Worm (Caenorhabditis elegans): ENCODE results near the gene fbxc-26.
A peak's percentile ranks its signal among the peaks of the same experiment; 100 is the strongest.
"Not testable (repeated sequence)": the region's sequence is repeated elsewhere in the genome, so short reads cannot be mapped to it uniquely, and the experiment has no call there.

fbxc-26 gene

ce11 chrII:1660888-1661287, 33.5 kb downstream of the fbxc-26 start, which contains the start of gene ZC204.13:
TSS of gene ZC204.13 (minus strand) at chrII:1660988.
- not testable (repeated sequence) for TF ChIP-seq nhr-67, lin-15B, mml-1 (tag; optimal IDR thresholded peaks at IDR 0.05)

ce11 chrII:1659729-1660128, 34.7 kb downstream of the fbxc-26 start:
- peak; percentile 84 for TF ChIP-seq elt-2 (tag; optimal IDR thresholded peaks at IDR 0.05)
- peak; percentile 31 for TF ChIP-seq pqm-1 (tag; optimal IDR thresholded peaks at IDR 0.05)

- TF ChIP-seq R02D3.7 (tag; optimal IDR thresholded peaks at IDR 0.05) (no peak), ama-1 (optimal IDR thresholded peaks at IDR 0.05) (no peak), ZK546.5 (tag; optimal IDR thresholded peaks at IDR 0.05) (no peak)
These were observed 37.2 kb downstream of the fbxc-26 start, which contains the start of gene ZC204.12 for ce11 chrII:1657202-1657601. TSS of gene ZC204.12 (minus strand) at chrII:1657302.

- TF ChIP-seq fkh-10 (GFP tag; optimal IDR thresholded peaks at IDR 0.05) (no peak), nfya-1 (tag; optimal IDR thresholded peaks at IDR 0.05; ENCODE audit: insufficient read depth) (no peak), mml-1 (tag; optimal IDR thresholded peaks at IDR 0.05) (no peak), ztf-11 (tag; optimal IDR thresholded peaks at IDR 0.05) (no peak), fos-1 (tag; optimal IDR thresholded peaks at IDR 0.05) (no peak), lin-39 (tag; optimal IDR thresholded peaks at IDR 0.05) (no peak), zag-1 (tag; optimal IDR thresholded peaks at IDR 0.05) (no peak), unc-39 (tag; optimal IDR thresholded peaks at IDR 0.05) (no peak)
These were observed 39.5 kb downstream of the fbxc-26 start, which contains the start of gene btb-12 for ce11 chrII:1654917-1655316. TSS of gene btb-12 (plus strand) at chrII:1655217.

DNA sequence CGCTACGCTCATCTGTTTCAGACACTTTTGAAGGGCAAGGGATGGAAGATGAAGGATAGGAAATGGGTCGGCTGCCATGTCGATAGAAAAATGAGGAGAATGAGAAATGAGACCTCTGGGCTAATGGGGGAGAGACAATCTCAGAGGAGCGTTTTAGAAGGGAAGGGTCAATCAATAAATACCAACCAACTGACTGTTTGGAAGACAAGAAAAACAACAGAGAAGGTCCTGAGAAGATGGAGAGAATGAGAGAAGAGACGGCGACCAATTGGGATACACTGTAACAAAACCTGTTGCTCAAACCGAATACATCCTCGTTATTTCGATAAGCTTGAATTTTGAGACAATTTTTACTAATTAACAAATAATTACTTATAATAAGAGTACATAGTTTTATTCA, 41.0 kb downstream of the fbxc-26 start, which contains the start of gene fbxb-15:
Gene fbxb-15 (minus strand): TSS at position 101 of the 400 bp plus-strand sequence.
- TF ChIP-seq nhr-23 (tag; optimal IDR thresholded peaks at IDR 0.05) (no peak), nhr-77 (tag; optimal IDR thresholded peaks at IDR 0.05) (no peak), skn-1 (tag; optimal IDR thresholded peaks at IDR 0.05) (no peak), hmg-11 (tag; optimal IDR thresholded peaks at IDR 0.05) (no peak), nhr-43 (tag; optimal IDR thresholded peaks at IDR 0.05; ENCODE audit: poor library complexity, severe bottlenecking) (no peak), tbx-2 (tag; optimal IDR thresholded peaks at IDR 0.05) (no peak), ama-1 (optimal IDR thresholded peaks at IDR 0.05) (no peak), snpc-4 (tag; optimal IDR thresholded peaks at IDR 0.05) (no peak), egl-5 (tag; optimal IDR thresholded peaks at IDR 0.05) (no peak), pha-4 (tag; optimal IDR thresholded peaks at IDR 0.05) (no peak), ceh-9 (tag; optimal IDR thresholded peaks at IDR 0.05) (no peak), elt-3 (tag; optimal IDR thresholded peaks at IDR 0.05) (no peak), nhr-76 (tag; optimal IDR thresholded peaks at IDR 0.05) (no peak), nhr-67 (tag; optimal IDR thresholded peaks at IDR 0.05) (no peak), zag-1 (tag; optimal IDR thresholded peaks at IDR 0.05) (no peak), elt-1 (tag; optimal IDR thresholded peaks at IDR 0.05) (no peak)

DNA sequence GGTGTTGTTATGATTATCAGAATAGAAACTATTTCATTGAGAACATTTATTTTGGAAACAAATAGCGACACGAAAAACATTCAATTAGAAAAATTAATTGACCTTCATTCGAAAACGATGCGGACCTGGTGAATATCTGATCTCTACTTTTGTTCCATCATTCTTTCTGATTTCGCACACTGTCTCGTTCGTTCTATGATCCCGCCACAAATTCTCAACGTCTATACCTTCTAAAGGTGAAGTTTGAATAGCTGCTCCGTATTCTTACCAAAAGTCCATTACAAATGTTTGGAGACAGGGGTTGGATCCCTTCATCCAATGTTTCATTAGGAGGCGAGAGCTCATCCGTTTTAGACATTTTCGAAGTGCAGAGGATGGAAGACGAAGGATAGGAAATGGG, 42.6 kb downstream of the fbxc-26 start, which contains the start of gene fbxb-16:
Gene fbxb-16 (minus strand): TSS at position 101 of the 400 bp plus-strand sequence.
- TF ChIP-seq lsy-12 (tag; optimal IDR thresholded peaks at IDR 0.05) (no peak), fkh-10 (GFP tag; optimal IDR thresholded peaks at IDR 0.05) (peak; percentile 15), ceh-82 (tag; optimal IDR thresholded peaks at IDR 0.05) (no peak)

- no peak for TF ChIP-seq nhr-28 (tag; optimal IDR thresholded peaks at IDR 0.05)
- no peak for TF ChIP-seq ceh-16 (tag; optimal IDR thresholded peaks at IDR 0.05)
- no peak for TF ChIP-seq nhr-11 (tag; optimal IDR thresholded peaks at IDR 0.05)
These were observed 43.9 kb downstream of the fbxc-26 start, which contains the start of gene fbxb-20 for ce11 chrII:1650502-1650901. TSS of gene fbxb-20 (minus strand) at chrII:1650602.
